Worm (Caenorhabditis elegans) whole organism, L2 larva: Measurements from ENCODE around the gene C16C10.9.

Source experiments
- C34F6.9 ChIP-seq: fragments of 150-350 bp; optimal IDR thresholded peaks from 2 replicates; lab custom pipeline; 2014; ENCODE audit warnings: missing biosample characterization, missing genetic modification characterization
- aly-2 ChIP-seq: fragments of 150-350 bp; optimal IDR thresholded peaks from 2 replicates; lab custom pipeline; 2014; ENCODE audit warnings: missing biosample characterization, missing genetic modification characterization
- ceh-82 ChIP-seq: fragments of 150-350 bp; optimal IDR thresholded peaks from 2 replicates; lab custom pipeline; 2014; ENCODE audit warnings: missing biosample characterization, missing genetic modification characterization
- lin-13 ChIP-seq: fragments of 150-350 bp; optimal IDR thresholded peaks from 2 replicates; lab custom pipeline; 2014; ENCODE audit warnings: missing biosample characterization, missing genetic modification reagents, missing genetic modification characterization
- lin-39 ChIP-seq: fragments of 150-350 bp; optimal IDR thresholded peaks from 2 replicates; lab custom pipeline; 2014; ENCODE audit warnings: missing biosample characterization, missing genetic modification reagents, missing genetic modification characterization
- mbf-1 ChIP-seq: sonication (generic microtip); optimal IDR thresholded peaks from 2 replicates; lab custom pipeline; 2017; ENCODE audit warnings: missing biosample characterization, missing genetic modification characterization
- mdl-1 ChIP-seq, 2 experiments: fragments of 150-350 bp in 1 of 2; sonication (generic microtip) in 1 of 2; optimal IDR thresholded peaks; 2 replicates each; lab custom pipeline; 2017; ENCODE audit warnings: missing biosample characterization in 2 of 2, missing genetic modification characterization in 2 of 2
- nhr-11 ChIP-seq: fragments of 150-350 bp; optimal IDR thresholded peaks from 2 replicates; lab custom pipeline; 2014; ENCODE audit warnings: missing biosample characterization, missing genetic modification characterization
- unc-39 ChIP-seq: fragments of 150-350 bp; optimal IDR thresholded peaks from 2 replicates; lab custom pipeline; 2014; ENCODE audit warnings: missing biosample characterization, missing genetic modification characterization
- unc-62 ChIP-seq: fragments of 150-350 bp; optimal IDR thresholded peaks from 2 replicates; lab custom pipeline; 2014; ENCODE audit warnings: missing biosample characterization, missing genetic modification reagents, missing genetic modification characterization
- zag-1 ChIP-seq: fragments of 150-350 bp; optimal IDR thresholded peaks from 2 replicates; lab custom pipeline; 2014; ENCODE audit warnings: missing biosample characterization, missing genetic modification characterization

- no peak for TF ChIP-seq C34F6.9 (tag; lab: Kevin White, UChicago)
- TF ChIP-seq zag-1 (tag; lab: Kevin White, UChicago) = no peak
- no peak for TF ChIP-seq ceh-82 (tag; lab: Kevin White, UChicago)
- no peak for TF ChIP-seq lin-39 (tag; lab: Kevin White, UChicago)
- no peak for TF ChIP-seq unc-39 (tag; lab: Kevin White, UChicago)
- TF ChIP-seq unc-62 (GFP tag; lab: Kevin White, UChicago) = no peak
- no peak for TF ChIP-seq mdl-1 (tag; optimal IDR thresholded peaks at IDR 0.05; lab: Kevin White, UChicago)
- no peak for TF ChIP-seq lin-13 (GFP tag; lab: Kevin White, UChicago)
- no peak for TF ChIP-seq nhr-11 (tag; lab: Kevin White, UChicago)
- no peak for TF ChIP-seq mbf-1 (tag; lab: Kevin White, UChicago)
- no peak for TF ChIP-seq aly-2
Observed at ce11 chrIII:4172210-4172609, 15.0 kb upstream of the C16C10.9 start.
